Worm (Caenorhabditis elegans): ENCODE measurements around the gene Y81B9A.2.

DNA sequence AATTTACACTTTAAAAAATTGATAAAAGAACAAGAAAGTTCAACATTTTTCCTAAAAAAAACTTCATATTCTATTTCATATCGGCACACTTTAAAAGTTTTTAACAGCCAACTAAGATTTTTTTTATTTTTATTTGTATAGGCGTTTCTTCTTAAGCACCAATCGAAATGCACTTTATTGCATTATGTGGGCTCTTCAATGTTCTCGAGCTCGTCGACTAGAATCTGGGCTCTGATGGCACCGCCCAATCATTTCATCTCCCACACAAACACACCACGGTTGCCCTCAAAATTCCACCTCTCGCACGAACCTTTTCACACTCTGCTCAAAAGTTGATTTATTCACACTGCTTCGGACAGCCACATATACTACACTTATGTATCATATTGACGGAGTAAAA lies 46.5 kb upstream of the Y81B9A.2 start, which contains the start of gene B0563.6:
- no peak for TF ChIP-seq scrt-1 (GFP tag; IDR thresholded peaks at IDR 0.05)
- TF ChIP-seq aly-1 (tag; optimal IDR thresholded peaks at IDR 0.05): no peak
- TF ChIP-seq ama-1 (optimal IDR thresholded peaks at IDR 0.05): no peak
- TF ChIP-seq flt-1 (GFP tag; IDR thresholded peaks at IDR 0.05): no peak
- TF ChIP-seq tra-4 (tag; optimal IDR thresholded peaks at IDR 0.05): no peak
- TF ChIP-seq pes-1 (GFP tag; IDR thresholded peaks at IDR 0.05): no peak
- no peak for TF ChIP-seq sea-1 (GFP tag; conservative IDR thresholded peaks at IDR 0.05)
- no peak for TF ChIP-seq F13C5.2 (tag; optimal IDR thresholded peaks at IDR 0.05)
- no peak for TF ChIP-seq hnd-1 (tag; optimal IDR thresholded peaks at IDR 0.05)
